Worm (Caenorhabditis elegans): ENCODE results near the gene K08H2.5.

Gene K08H2.5

DNA sequence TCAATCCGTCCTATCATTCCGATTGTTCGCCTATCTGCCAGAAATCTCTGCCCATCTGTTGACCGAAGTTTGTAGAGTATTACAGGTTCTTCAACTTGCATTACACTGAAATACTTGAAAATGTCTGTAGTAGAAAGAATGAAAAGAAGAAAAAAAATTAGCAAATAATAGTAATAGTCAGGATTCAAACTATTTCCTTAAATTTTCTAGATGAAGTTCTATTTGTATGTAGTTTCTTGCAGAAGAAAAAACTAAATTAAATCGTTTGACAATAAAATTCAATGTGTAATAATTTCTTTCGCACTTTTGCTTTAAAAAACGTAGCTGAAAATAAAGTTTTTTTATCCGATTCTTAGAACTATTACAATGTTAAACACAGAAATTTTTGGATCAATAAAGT is 17.5 kb downstream of the K08H2.5 start, which contains the start of gene skr-19:
Gene skr-19, minus strand, starts transcription at position 101 of the 400 bp plus-strand sequence.
- TF ChIP-seq ama-1 (optimal IDR thresholded peaks at IDR 0.05) (no peak), elt-3 (tag; optimal IDR thresholded peaks at IDR 0.05) (no peak), irx-1 (tag; optimal IDR thresholded peaks at IDR 0.05) (no peak), zip-4 (GFP tag; optimal IDR thresholded peaks at IDR 0.05) (no peak)

DNA sequence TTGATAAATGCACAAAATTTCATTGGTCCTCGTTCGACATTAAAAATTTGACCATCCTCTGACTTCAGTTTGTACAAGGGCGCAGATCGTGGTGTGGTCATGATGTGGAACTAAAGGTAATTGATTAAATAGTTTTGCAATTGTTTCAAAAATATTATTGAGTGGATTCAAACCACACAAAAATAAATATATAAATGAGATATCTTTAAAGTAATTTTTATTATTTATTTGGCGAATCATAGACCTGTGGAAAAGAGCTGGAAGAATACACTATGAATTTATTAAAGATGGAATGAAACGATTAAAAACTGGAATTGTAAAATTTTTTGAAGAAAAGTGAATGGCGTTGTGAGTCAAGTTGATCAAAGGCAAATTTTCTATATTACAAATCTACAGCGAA is 18.7 kb downstream of the K08H2.5 start, which contains the start of gene skr-20:
Gene skr-20, minus strand, starts transcription at position 101 of the 400 bp plus-strand sequence.
- TF ChIP-seq egl-13 (tag; optimal IDR thresholded peaks at IDR 0.05) = no peak
- TF ChIP-seq nhr-76 (tag; optimal IDR thresholded peaks at IDR 0.05) = no peak
- no peak for TF ChIP-seq unc-130 (tag; optimal IDR thresholded peaks at IDR 0.05)
- TF ChIP-seq nhr-77 (tag; optimal IDR thresholded peaks at IDR 0.05) = no peak
- no peak for TF ChIP-seq sox-4 (tag; optimal IDR thresholded peaks at IDR 0.05)
- TF ChIP-seq tbx-2 (tag; optimal IDR thresholded peaks at IDR 0.05) = no peak
- no peak for TF ChIP-seq ces-1 (GFP tag; optimal IDR thresholded peaks at IDR 0.05)
- no peak for TF ChIP-seq grh-1 (GFP tag; IDR thresholded peaks at IDR 0.05)
- TF ChIP-seq fkh-4 (tag; optimal IDR thresholded peaks at IDR 0.05; ENCODE audit: borderline replicate concordance) = no peak
- TF ChIP-seq ceh-88 (GFP tag; IDR thresholded peaks at IDR 0.05) = no peak
- TF ChIP-seq irx-1 (tag; optimal IDR thresholded peaks at IDR 0.05) = no peak
- TF ChIP-seq nhr-90 (tag; optimal IDR thresholded peaks at IDR 0.05; ENCODE audit: poor library complexity) = no peak

DNA sequence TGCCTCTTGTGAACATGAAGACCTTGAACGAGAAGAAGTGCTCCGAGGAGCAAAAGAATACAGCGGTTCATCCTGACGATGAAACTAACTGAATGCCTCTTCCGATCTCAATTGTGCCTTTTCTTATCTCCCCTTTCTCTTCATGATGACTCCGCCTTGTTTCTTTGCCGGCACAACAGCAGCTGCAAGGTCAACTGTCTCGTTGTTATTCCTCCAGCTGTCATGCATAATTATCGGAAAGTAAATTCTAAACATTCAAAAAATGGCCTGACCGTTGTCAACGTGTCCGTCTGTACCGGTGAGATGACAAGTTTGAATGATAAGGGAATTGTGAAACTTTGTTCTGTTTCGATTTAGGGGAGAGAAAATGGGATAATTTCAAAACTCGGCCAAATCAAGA is 20.8 kb downstream of the K08H2.5 start, which contains the start of gene asp-4:
Gene asp-4, minus strand, starts transcription at position 106 of the 400 bp plus-strand sequence.
- TF ChIP-seq lin-14 (GFP tag; optimal IDR thresholded peaks at IDR 0.05) (peak; percentile 39), sox-4 (tag; optimal IDR thresholded peaks at IDR 0.05) (no peak), nhr-71 (tag; optimal IDR thresholded peaks at IDR 0.05) (no peak), C34B4.2 (tag; optimal IDR thresholded peaks at IDR 0.05) (no peak), tlp-1 (tag; optimal IDR thresholded peaks at IDR 0.05) (no peak), fkh-10 (GFP tag; optimal IDR thresholded peaks at IDR 0.05) (no peak), ceh-82 (tag; optimal IDR thresholded peaks at IDR 0.05) (no peak), blmp-1 (tag; optimal IDR thresholded peaks at IDR 0.05) (peak; percentile 40), fos-1 (tag; optimal IDR thresholded peaks at IDR 0.05) (no peak), mep-1 (tag; optimal IDR thresholded peaks at IDR 0.05) (peak; percentile 37), isw-1 (GFP tag; IDR thresholded peaks at IDR 0.05) (no peak), C04F5.9 (tag; optimal IDR thresholded peaks at IDR 0.05) (no peak), lin-35 (GFP tag; optimal IDR thresholded peaks at IDR 0.05) (no peak), snu-23 (GFP tag; optimal IDR thresholded peaks at IDR 0.05) (no peak), efl-1 (optimal IDR thresholded peaks at IDR 0.05) (no peak), efl-1 (GFP tag; optimal IDR thresholded peaks at IDR 0.05 in 1 of 2) (no peak), skn-1 (tag; optimal IDR thresholded peaks at IDR 0.05) (no peak), hlh-17 (GFP tag; optimal IDR thresholded peaks at IDR 0.05; ENCODE audit: borderline replicate concordance) (no peak), Y116A8C.19 (tag; optimal IDR thresholded peaks at IDR 0.05; ENCODE audit: borderline replicate concordance) (no peak), vab-15 (tag; optimal IDR thresholded peaks at IDR 0.05) (no peak), zag-1 (tag; optimal IDR thresholded peaks at IDR 0.05) (no peak), nhr-85 (tag) (peak; percentile 69), mab-9 (GFP tag; IDR thresholded peaks at IDR 0.05) (0 out of 2 replicates have a peak, but pooled peaks have one; percentile 14), ztf-4 (tag; optimal IDR thresholded peaks at IDR 0.05) (no peak), dpl-1 (GFP tag; optimal IDR thresholded peaks at IDR 0.05) (no peak), nhr-90 (tag; optimal IDR thresholded peaks at IDR 0.05; ENCODE audit: poor library complexity) (no peak)

DNA sequence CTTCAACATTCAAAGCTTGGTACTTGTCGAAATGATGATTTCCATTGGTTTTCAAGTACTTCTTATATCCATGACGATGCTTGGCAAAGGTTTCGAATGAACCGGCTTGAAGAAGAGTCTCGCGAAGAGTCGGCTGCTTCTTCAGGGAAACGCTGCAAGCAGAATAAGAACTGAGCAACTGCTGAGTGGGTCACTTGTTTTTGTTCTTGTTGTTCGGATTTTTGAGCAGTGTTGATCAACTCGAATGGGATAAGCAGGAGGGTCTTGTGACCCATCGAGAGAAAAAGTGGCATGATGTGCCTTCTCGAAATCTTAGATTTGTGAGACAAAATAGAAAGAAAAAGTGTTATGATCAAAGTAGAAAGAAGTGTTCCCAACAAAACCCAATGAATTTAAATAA is 21.5 kb downstream of the K08H2.5 start:
- peak; percentile 65 for TF ChIP-seq rnt-1 (tag; optimal IDR thresholded peaks at IDR 0.05)
- peak; percentile 71 for TF ChIP-seq pag-3 (tag; optimal IDR thresholded peaks at IDR 0.05; ENCODE audit: borderline replicate concordance, insufficient read depth)
- TF ChIP-seq zag-1 (tag; optimal IDR thresholded peaks at IDR 0.05) = no peak
- peak in 1 of 2 experiments; percentile 0 for TF ChIP-seq lin-35 (GFP tag; optimal IDR thresholded peaks at IDR 0.05)
- TF ChIP-seq sptf-1 (tag; optimal IDR thresholded peaks at IDR 0.05) = no peak
- peak in 1 of 2 experiments; percentile 40 for TF ChIP-seq lsy-2 (tag; optimal IDR thresholded peaks at IDR 0.05)
- TF ChIP-seq lin-14 (GFP tag; optimal IDR thresholded peaks at IDR 0.05) = peak; percentile 69
- TF ChIP-seq unc-98 (GFP tag; IDR thresholded peaks at IDR 0.05) = no peak
- no peak for TF ChIP-seq xbp-1 (tag; optimal IDR thresholded peaks at IDR 0.05)
- no peak for TF ChIP-seq efl-3 (GFP tag; optimal IDR thresholded peaks at IDR 0.05)
- TF ChIP-seq unc-130 (tag; optimal IDR thresholded peaks at IDR 0.05) = peak; percentile 36
- TF ChIP-seq nhr-237 (tag; optimal IDR thresholded peaks at IDR 0.05) = no peak
- no peak for TF ChIP-seq lir-3 (tag; optimal IDR thresholded peaks at IDR 0.05; ENCODE audit: poor library complexity)
- TF ChIP-seq nhr-20 (tag; optimal IDR thresholded peaks at IDR 0.05) = peak; percentile 5
- peak; percentile 59 for TF ChIP-seq nhr-71 (tag; optimal IDR thresholded peaks at IDR 0.05)
